Worm (Caenorhabditis elegans) whole organism, L3 larva: ENCODE results near the gene ife-2.

ENCODE experiments used
- ama-1 ChIP-seq: fragments of 150-350 bp; optimal IDR thresholded peaks from 2 replicates; lab custom pipeline; 2018
- ceh-16 ChIP-seq: sonication (generic microtip); optimal IDR thresholded peaks from 2 replicates; lab custom pipeline; 2017; ENCODE audit warnings: missing biosample characterization, missing genetic modification characterization
- ceh-82 ChIP-seq: fragments of 150-350 bp; optimal IDR thresholded peaks from 2 replicates; lab custom pipeline; 2014; ENCODE audit warnings: missing biosample characterization, missing genetic modification characterization
- elt-2 ChIP-seq: sonication (generic microtip); optimal IDR thresholded peaks from 2 replicates; lab custom pipeline; 2016; ENCODE audit warnings: missing genetic modification reagents, mild to moderate bottlenecking, missing genetic modification characterization, missing compliant biosample characterization
- jun-1 ChIP-seq: fragments of 150-350 bp; optimal IDR thresholded peaks from 2 replicates; lab custom pipeline; 2014; ENCODE audit warnings: missing biosample characterization, missing genetic modification reagents, missing genetic modification characterization
- nhr-28 ChIP-seq: fragments of 150-350 bp; optimal IDR thresholded peaks from 2 replicates; lab custom pipeline; 2014; ENCODE audit warnings: missing biosample characterization, missing genetic modification characterization
- nhr-77 ChIP-seq: fragments of 150-350 bp; optimal IDR thresholded peaks from 2 replicates; lab custom pipeline; 2014; ENCODE audit warnings: missing biosample characterization, missing genetic modification characterization
- snpc-4 ChIP-seq: fragments of 150-350 bp; optimal IDR thresholded peaks from 2 replicates; lab custom pipeline; 2014; ENCODE audit warnings: missing biosample characterization, missing genetic modification characterization
- tbx-2 ChIP-seq: sonication (generic microtip); optimal IDR thresholded peaks from 2 replicates; lab custom pipeline; 2016; ENCODE audit warnings: mild to moderate bottlenecking, missing genetic modification characterization, missing compliant biosample characterization
- ztf-11 ChIP-seq: fragments of 150-350 bp; optimal IDR thresholded peaks from 2 replicates; lab custom pipeline; 2014; ENCODE audit warnings: missing biosample characterization, missing genetic modification characterization
- ztf-4 ChIP-seq: fragments of 150-350 bp; optimal IDR thresholded peaks from 2 replicates; lab custom pipeline; 2014; ENCODE audit warnings: missing biosample characterization, missing genetic modification characterization

ce11 chrX:382692-383091, at the start of gene ife-2:
- TF ChIP-seq ztf-4 (tag; lab: Kevin White, UChicago) (no peak), nhr-77 (tag; lab: Kevin White, UChicago) (no peak), snpc-4 (tag; lab: Kevin White, UChicago) (peak; percentile 58), ama-1 (lab: Kevin White, UChicago) (no peak), jun-1 (peak; percentile 10), tbx-2 (tag; lab: Kevin White, UChicago) (no peak), nhr-28 (tag; lab: Kevin White, UChicago) (no peak), ceh-16 (tag; lab: Kevin White, UChicago) (no peak), ztf-11 (tag; lab: Kevin White, UChicago) (no peak), elt-2 (tag; lab: Kevin White, UChicago) (peak; percentile 52), ceh-82 (tag; lab: Kevin White, UChicago) (no peak)
